Worm (Caenorhabditis elegans): ENCODE measurements around the gene ceh-31.

Gene ceh-31

ce11 chrX:3047224-3047623 lies 23.0 kb downstream of the ceh-31 start:
- TF ChIP-seq ama-1 (optimal IDR thresholded peaks at IDR 0.05), result no peak
- TF ChIP-seq C08G9.2 (tag; optimal IDR thresholded peaks at IDR 0.05), result no peak
- no peak for TF ChIP-seq pag-3 (tag; optimal IDR thresholded peaks at IDR 0.05; ENCODE audit: borderline replicate concordance)
- TF ChIP-seq ceh-2 (tag; optimal IDR thresholded peaks at IDR 0.05), result no peak
- TF ChIP-seq ttx-3 (tag; optimal IDR thresholded peaks at IDR 0.05), result no peak
- no peak for TF ChIP-seq pha-4 (tag; optimal IDR thresholded peaks at IDR 0.05)
- no peak for TF ChIP-seq che-1 (tag; optimal IDR thresholded peaks at IDR 0.05)
- no peak for TF ChIP-seq dmd-4 (tag; optimal IDR thresholded peaks at IDR 0.05; ENCODE audit: borderline replicate concordance)
- no peak for TF ChIP-seq ceh-18 (tag; optimal IDR thresholded peaks at IDR 0.05)
- TF ChIP-seq fax-1 (tag; optimal IDR thresholded peaks at IDR 0.05), result no peak

- no peak for TF ChIP-seq unc-3 (GFP tag; conservative IDR thresholded peaks at IDR 0.05)
- no peak for TF ChIP-seq unc-3 (tag; optimal IDR thresholded peaks at IDR 0.05)
- TF ChIP-seq zip-5 (tag; optimal IDR thresholded peaks at IDR 0.05), result no peak
- no peak for TF ChIP-seq sdc-2 (tag; optimal IDR thresholded peaks at IDR 0.05)
- no peak for TF ChIP-seq dmd-4 (tag; optimal IDR thresholded peaks at IDR 0.05; ENCODE audit: borderline replicate concordance)
- TF ChIP-seq tbx-2 (tag; optimal IDR thresholded peaks at IDR 0.05), result no peak
- no peak for TF ChIP-seq ceh-18 (tag; optimal IDR thresholded peaks at IDR 0.05)
- TF ChIP-seq pax-1 (tag; optimal IDR thresholded peaks at IDR 0.05), result no peak
- TF ChIP-seq nfya-1 (tag; optimal IDR thresholded peaks at IDR 0.05), result no peak
- no peak for TF ChIP-seq dve-1 (tag; optimal IDR thresholded peaks at IDR 0.05)
- no peak for TF ChIP-seq F13H6.1 (tag; optimal IDR thresholded peaks at IDR 0.05)
Measured at ce11 chrX:3045466-3045865, 24.8 kb downstream of the ceh-31 start, which contains the start of gene cnnm-3. TSS of gene cnnm-3 (minus strand) at chrX:3045847.

- TF ChIP-seq C38D4.7 (GFP tag; optimal IDR thresholded peaks at IDR 0.05) (no peak), ceh-31 (tag; optimal IDR thresholded peaks at IDR 0.05) (peak; percentile 85)
Measured at ce11 chrX:3040609-3041008, 29.6 kb downstream of the ceh-31 start.

- TF ChIP-seq unc-42 (tag; optimal IDR thresholded peaks at IDR 0.05), result peak; percentile 71
- TF ChIP-seq madf-2 (tag; optimal IDR thresholded peaks at IDR 0.05), result no peak
Measured at ce11 chrX:3040021-3040420, 30.2 kb downstream of the ceh-31 start.

ce11 chrX:3035972-3036379 lies 34.2 kb downstream of the ceh-31 start:
- peak; percentile 89 for TF ChIP-seq lin-11 (tag; optimal IDR thresholded peaks at IDR 0.05)
- TF ChIP-seq hlh-6 (tag; optimal IDR thresholded peaks at IDR 0.05), result peak; percentile 96
- TF ChIP-seq ztf-16 (tag; optimal IDR thresholded peaks at IDR 0.05), result peak; percentile 94
- TF ChIP-seq dve-1 (tag; optimal IDR thresholded peaks at IDR 0.05), result peak; percentile 98
- TF ChIP-seq syd-9 (tag; optimal IDR thresholded peaks at IDR 0.05), result peak; percentile 95
- TF ChIP-seq pax-1 (tag; optimal IDR thresholded peaks at IDR 0.05), result peak; percentile 60
- peak; percentile 92 for TF ChIP-seq pha-2 (tag; optimal IDR thresholded peaks at IDR 0.05)
- TF ChIP-seq odd-2 (tag; optimal IDR thresholded peaks at IDR 0.05), result peak; percentile 57
- peak; percentile 89 for TF ChIP-seq ceh-6 (GFP tag; optimal IDR thresholded peaks at IDR 0.05)
- peak; percentile 96 for TF ChIP-seq gmeb-2 (tag; optimal IDR thresholded peaks at IDR 0.05)
- TF ChIP-seq ceh-19 (GFP tag; optimal IDR thresholded peaks at IDR 0.05), result peak; percentile 97
- peak; percentile 83 for TF ChIP-seq ahr-1 (tag; optimal IDR thresholded peaks at IDR 0.05)
- no peak for TF ChIP-seq ama-1 (optimal IDR thresholded peaks at IDR 0.05)
- peak; percentile 82 for TF ChIP-seq ets-4 (tag; optimal IDR thresholded peaks at IDR 0.05)
- TF ChIP-seq dmd-4 (tag; optimal IDR thresholded peaks at IDR 0.05; ENCODE audit: borderline replicate concordance), result peak; percentile 94
- peak; percentile 83 for TF ChIP-seq zip-5 (tag; optimal IDR thresholded peaks at IDR 0.05)
- peak; percentile 97 for TF ChIP-seq rnt-1 (tag; optimal IDR thresholded peaks at IDR 0.05)
- peak; percentile 82 for TF ChIP-seq fkh-10 (GFP tag; optimal IDR thresholded peaks at IDR 0.05)
- TF ChIP-seq hlh-8 (tag; optimal IDR thresholded peaks at IDR 0.05), result peak; percentile 93
- TF ChIP-seq ceh-9 (tag; optimal IDR thresholded peaks at IDR 0.05), result peak; percentile 97
- TF ChIP-seq fax-1 (tag; optimal IDR thresholded peaks at IDR 0.05), result peak; percentile 91
- peak; percentile 77 for TF ChIP-seq eyg-1 (tag; optimal IDR thresholded peaks at IDR 0.05)
- peak; percentile 68 for TF ChIP-seq unc-42 (tag; optimal IDR thresholded peaks at IDR 0.05)
- peak; percentile 93 for TF ChIP-seq sdc-2 (tag; optimal IDR thresholded peaks at IDR 0.05)
- no peak for TF ChIP-seq elt-4 (tag; optimal IDR thresholded peaks at IDR 0.05)
- TF ChIP-seq ceh-48 (tag; optimal IDR thresholded peaks at IDR 0.05), result peak; percentile 90
- peak; percentile 94 for TF ChIP-seq ref-2 (tag; optimal IDR thresholded peaks at IDR 0.05)
- TF ChIP-seq ceh-31 (tag; optimal IDR thresholded peaks at IDR 0.05), result peak; percentile 86
- peak; percentile 95 for TF ChIP-seq T23F11.4 (GFP tag; optimal IDR thresholded peaks at IDR 0.05)
- peak; percentile 91 for TF ChIP-seq tbx-2 (tag; optimal IDR thresholded peaks at IDR 0.05)
- peak; percentile 93 for TF ChIP-seq K02D7.2 (tag; optimal IDR thresholded peaks at IDR 0.05)
- peak; percentile 90 for TF ChIP-seq ceh-18 (tag; optimal IDR thresholded peaks at IDR 0.05)
